Worm (Caenorhabditis elegans) whole organism, L4 larva: ENCODE measurements around the gene F54A3.6.

Source experiments
- fkh-10 ChIP-seq: fragments of 150-350 bp; optimal IDR thresholded peaks from 2 replicates; lab custom pipeline; 2014; ENCODE audit warnings: missing biosample characterization, missing genetic modification reagents, missing genetic modification characterization
- lin-13 ChIP-seq: fragments of 150-350 bp; optimal IDR thresholded peaks from 2 replicates; lab custom pipeline; 2014; ENCODE audit warnings: missing biosample characterization, missing genetic modification reagents, missing genetic modification characterization
- nhr-42 ChIP-seq: fragments of 200-800 bp; sonication (Bioruptor generic); IDR thresholded peaks from 2 replicates; pipeline ENCODE4 v1.3.6; 2022; ENCODE audit warnings: missing genetic modification characterization, missing compliant biosample characterization
- snpc-4 ChIP-seq: fragments of 150-350 bp; optimal IDR thresholded peaks from 2 replicates; lab custom pipeline; 2014; ENCODE audit warnings: missing biosample characterization, missing genetic modification characterization
- unc-39 ChIP-seq: sonication (generic microtip); optimal IDR thresholded peaks from 2 replicates; lab custom pipeline; 2017; ENCODE audit warnings: missing biosample characterization, missing genetic modification characterization
- zag-1 ChIP-seq: fragments of 150-350 bp; optimal IDR thresholded peaks from 2 replicates; lab custom pipeline; 2014; ENCODE audit warnings: missing biosample characterization, missing genetic modification characterization

DNA sequence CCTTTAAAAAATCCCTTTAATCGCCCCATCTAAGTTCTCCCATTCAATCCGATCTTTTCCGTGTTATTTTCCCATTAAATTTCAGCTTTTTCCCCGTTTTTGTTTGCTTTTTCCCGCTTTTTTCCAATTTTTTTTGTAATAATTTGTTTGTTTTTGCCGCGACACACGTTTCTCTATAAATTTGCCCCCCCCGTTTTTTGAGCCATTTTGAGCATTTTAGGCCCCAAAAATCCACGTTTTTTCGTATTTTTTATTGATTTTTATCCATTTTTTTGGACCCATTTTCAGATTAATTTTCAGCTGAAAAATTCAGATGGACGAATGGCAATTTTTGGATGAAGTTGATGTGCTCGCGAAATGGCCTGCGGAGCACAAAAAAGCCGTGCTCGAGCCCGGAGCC, 11.1 kb upstream of the F54A3.6 start, which contains the start of gene F54A3.2:
- TF ChIP-seq nhr-42 (GFP tag; lab: Robert Waterston, UW): no peak
- TF ChIP-seq unc-39 (tag; lab: Kevin White, UChicago): no peak
- no peak for TF ChIP-seq fkh-10
- TF ChIP-seq lin-13 (GFP tag; lab: Kevin White, UChicago): no peak
- TF ChIP-seq zag-1 (tag; lab: Kevin White, UChicago): no peak
- TF ChIP-seq snpc-4 (tag; lab: Kevin White, UChicago): no peak
